Fruit fly (Drosophila melanogaster) S2 (cell line): ENCODE measurements around the gene Polr1B.

Experiments
- CG8478 ChIP-seq: fragments of >200 bp; optimal IDR thresholded peaks from 2 replicates; lab custom pipeline; 2018
- CTCF ChIP-seq, 2 experiments: fragments of >200 bp; optimal IDR thresholded peaks; 2 replicates each; lab custom pipeline; 2018

DNA sequence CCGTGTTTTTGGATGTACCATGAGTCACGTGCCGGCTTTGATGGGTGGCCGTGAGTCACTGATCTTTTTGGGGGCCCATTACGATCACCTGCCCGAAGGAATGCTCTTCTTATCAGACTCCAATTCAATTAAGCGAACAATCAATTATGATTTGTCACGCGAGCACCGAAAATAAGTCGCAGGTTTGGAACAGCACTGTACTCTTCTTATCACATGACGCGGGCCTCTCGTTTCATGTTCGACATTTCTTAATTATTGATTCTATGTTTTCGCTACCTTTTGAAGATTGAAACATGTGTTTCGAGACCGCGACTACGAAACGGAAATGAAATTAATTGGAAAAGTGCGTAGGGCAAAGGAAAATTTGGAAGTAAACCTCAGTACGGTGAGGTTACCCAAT lies 34.3 kb upstream of the Polr1B start:
- TF ChIP-seq CG8478 (lab: Kevin White, UChicago), result no peak
- TF ChIP-seq CTCF (optimal IDR thresholded peaks at IDR 0.05; lab: Kevin White, UChicago), result no peak
